1 fruit fly cellular context compared by ENCODE assay signal in genomic region chr3R:21097631-21098117, dm6.
TF ChIP-seq lines count a peak whose summit lies in the region.

Gene RhoGAP93B (minus strand): TSS chr3R:21097827.

TF ChIP-seq in whole organism, embryonic, 481 proteins besides CTCF, POLR2A, EP300 and RAD21 (continued from another document):
- peak; percentile 54 for TF ChIP-seq twi (tag; optimal IDR thresholded peaks at IDR 0.05; lab: Kevin White, UChicago)
- TF ChIP-seq ato (GFP tag; IDR thresholded peaks at IDR 0.05; lab: Robert Waterston, UW; ENCODE audit: partially characterized antibody): peak; percentile 99
- no peak for TF ChIP-seq Hr39 (optimal IDR thresholded peaks at IDR 0.05; lab: Kevin White, UChicago)
- peak; percentile 83 for TF ChIP-seq Blimp-1 (GFP tag; optimal IDR thresholded peaks at IDR 0.05; lab: Kevin White, UChicago)
- TF ChIP-seq nmo (GFP tag; optimal IDR thresholded peaks at IDR 0.05; lab: Kevin White, UChicago): peak; percentile 93
- TF ChIP-seq BtbVII (GFP tag; optimal IDR thresholded peaks at IDR 0.05; lab: Kevin White, UChicago): peak; percentile 35
- TF ChIP-seq corto (GFP tag; optimal IDR thresholded peaks at IDR 0.05; lab: Kevin White, UChicago): no peak
- peak; percentile 79 for TF ChIP-seq HmgD (GFP tag; optimal IDR thresholded peaks at IDR 0.05; lab: Kevin White, UChicago)
- TF ChIP-seq CG7556 (GFP tag; optimal IDR thresholded peaks at IDR 0.05; lab: Kevin White, UChicago): peak; percentile 57
- TF ChIP-seq CG8089 (GFP tag; optimal IDR thresholded peaks at IDR 0.05; lab: Kevin White, UChicago): peak; percentile 69
- peak; percentile 88; the same call in 2 of the 3 replicates for TF ChIP-seq CG2199 (GFP tag; IDR thresholded peaks at IDR 0.05; lab: Robert Waterston, UW)
- peak; percentile 88 for TF ChIP-seq CG17328 (GFP tag; IDR thresholded peaks at IDR 0.05; lab: Robert Waterston, UW)
- peak; percentile 93 for TF ChIP-seq slbo (GFP tag; IDR thresholded peaks at IDR 0.05; lab: Robert Waterston, UW)
- TF ChIP-seq tup (GFP tag; optimal IDR thresholded peaks at IDR 0.05; lab: Kevin White, UChicago): peak; percentile 35
- TF ChIP-seq CG3726 (GFP tag; IDR thresholded peaks at IDR 0.05; lab: Robert Waterston, UW): peak; percentile 86
- no peak for TF ChIP-seq Hr78 (GFP tag; optimal IDR thresholded peaks at IDR 0.05; lab: Kevin White, UChicago)
- TF ChIP-seq MBD-R2 (GFP tag; IDR thresholded peaks at IDR 0.05; lab: Robert Waterston, UW): peak; percentile 96
- peak; percentile 75 for TF ChIP-seq wor (GFP tag; IDR thresholded peaks at IDR 0.05; lab: Robert Waterston, UW)
- peak; percentile 12 for TF ChIP-seq kah (GFP tag; optimal IDR thresholded peaks at IDR 0.05; lab: Kevin White, UChicago)
- peak; percentile 85 for TF ChIP-seq caup (GFP tag; optimal IDR thresholded peaks at IDR 0.05; lab: Kevin White, UChicago; ENCODE audit: severe bottlenecking)
- TF ChIP-seq wek (GFP tag; optimal IDR thresholded peaks at IDR 0.05; lab: Kevin White, UChicago): peak; percentile 25
- TF ChIP-seq nerfin-1 (tag; optimal IDR thresholded peaks at IDR 0.05; lab: Kevin White, UChicago): peak; percentile 82
- TF ChIP-seq slp2 (GFP tag; optimal IDR thresholded peaks at IDR 0.05; lab: Kevin White, UChicago): peak; percentile 77
- peak; percentile 40 for TF ChIP-seq run (tag; optimal IDR thresholded peaks at IDR 0.05; lab: Kevin White, UChicago)
- TF ChIP-seq croc (GFP tag; conservative IDR thresholded peaks at IDR 0.05; lab: Robert Waterston, UW): peak; percentile 71; the same call in 2 of the 3 replicates
- peak; percentile 69 for TF ChIP-seq MESR4 (GFP tag; optimal IDR thresholded peaks at IDR 0.05; lab: Kevin White, UChicago)
- TF ChIP-seq HLH4C (GFP tag; IDR thresholded peaks at IDR 0.05; lab: Robert Waterston, UW; ENCODE audit: partially characterized antibody): peak; percentile 100
- peak; percentile 74; the same call in 2 of the 3 replicates for TF ChIP-seq CG2889 (GFP tag; IDR thresholded peaks at IDR 0.05; lab: Robert Waterston, UW)
- peak; percentile 92 for TF ChIP-seq HmgZ (tag; optimal IDR thresholded peaks at IDR 0.05; lab: Kevin White, UChicago)
- TF ChIP-seq dmrt99B (tag; optimal IDR thresholded peaks at IDR 0.05; lab: Kevin White, UChicago): no peak
- TF ChIP-seq CG33213 (GFP tag; optimal IDR thresholded peaks at IDR 0.05; lab: Kevin White, UChicago): peak; percentile 81
- peak; percentile 70 for TF ChIP-seq D19A (tag; optimal IDR thresholded peaks at IDR 0.05; lab: Kevin White, UChicago)
- TF ChIP-seq ci (GFP tag; IDR thresholded peaks at IDR 0.05; lab: Robert Waterston, UW): peak; percentile 88
- TF ChIP-seq CG9876 (GFP tag; optimal IDR thresholded peaks at IDR 0.05; lab: Kevin White, UChicago): peak; percentile 85
- peak; percentile 89 for TF ChIP-seq ttk (GFP tag; IDR thresholded peaks at IDR 0.05; lab: Robert Waterston, UW)
- peak; percentile 99 for TF ChIP-seq Ets65A (GFP tag; lab: Kevin White, UChicago)
- peak; percentile 25 for TF ChIP-seq CG10274 (GFP tag; optimal IDR thresholded peaks at IDR 0.05; lab: Kevin White, UChicago)
